Worm (Caenorhabditis elegans) whole organism, midembryonic: ENCODE data around the gene cyp-33A1.

Experiments used
- T22C8.4 ChIP-seq: fragments of 200-800 bp; sonication (Bioruptor generic); IDR thresholded peaks from 2 replicates; pipeline ENCODE4 v1.3.6; 2022; ENCODE audit warnings: missing genetic modification characterization, missing compliant biosample characterization
- cog-1 ChIP-seq: sonication (generic microtip); optimal IDR thresholded peaks from 2 replicates; lab custom pipeline; 2016; ENCODE audit warnings: missing genetic modification characterization, missing compliant biosample characterization
- flt-1 ChIP-seq: fragments of 200-800 bp; sonication (Bioruptor generic); IDR thresholded peaks from 2 replicates; pipeline ENCODE4 v1.3.6; 2022; ENCODE audit warnings: missing genetic modification characterization, missing compliant biosample characterization
- klf-2 ChIP-seq: fragments of 200-800 bp; sonication (Bioruptor generic); conservative IDR thresholded peaks from 2 replicates; pipeline ENCODE4 v1.3.6; 2022; ENCODE audit warnings: missing genetic modification reagents, missing genetic modification characterization, missing compliant biosample characterization
- ref-1 ChIP-seq: fragments of 200-800 bp; sonication (Bioruptor generic); conservative IDR thresholded peaks from 2 replicates; pipeline ENCODE4 v1.3.6; 2022; ENCODE audit warnings: missing genetic modification reagents, missing genetic modification characterization, missing compliant biosample characterization
- ztf-29 ChIP-seq: fragments of 200-800 bp; sonication (Bioruptor generic); IDR thresholded peaks from 2 replicates; pipeline ENCODE4 v1.3.6; 2022; ENCODE audit warnings: missing genetic modification reagents, missing genetic modification characterization, missing compliant biosample characterization

DNA sequence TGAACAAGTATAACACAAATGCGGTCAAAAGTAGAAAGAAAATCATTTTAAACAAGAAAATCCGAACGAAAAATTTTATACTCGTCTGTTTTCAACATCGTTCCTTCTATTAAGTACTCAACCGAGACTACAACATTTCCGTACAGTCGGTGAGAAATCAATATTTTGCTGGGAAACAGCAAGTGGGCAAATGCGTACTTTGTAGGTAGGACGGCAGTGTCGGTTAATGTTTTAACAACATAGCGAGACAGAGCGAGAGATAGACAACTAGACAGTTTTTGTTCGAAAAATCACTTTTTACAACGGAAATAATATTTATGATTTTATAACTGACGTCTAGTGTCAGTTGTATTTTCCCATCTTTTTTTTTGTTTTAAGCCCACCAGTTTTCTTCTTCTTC is at the start of gene cyp-33A1:
- TF ChIP-seq T22C8.4 (GFP tag; lab: Robert Waterston, UW) (no peak), klf-2 (GFP tag; lab: Robert Waterston, UW) (no peak), cog-1 (tag; lab: Kevin White, UChicago) (no peak), flt-1 (GFP tag; lab: Robert Waterston, UW) (no peak), ref-1 (GFP tag; lab: Robert Waterston, UW) (no peak), ztf-29 (GFP tag; lab: Robert Waterston, UW) (no peak)
